Fruit fly (Drosophila melanogaster) whole organism, adult: ENCODE data around the gene CG31174.

Source experiments
- CG11617 ChIP-seq: fragments of 200-800 bp; sonication (Bioruptor generic); optimal IDR thresholded peaks from 2 replicates; lab custom pipeline; 2017; ENCODE audit warnings: mild to moderate bottlenecking, missing biosample characterization, missing genetic modification reagents, missing genetic modification characterization
- CG14711 ChIP-seq: fragments of 200-800 bp; sonication (Bioruptor generic); optimal IDR thresholded peaks from 2 replicates; lab custom pipeline; 2018; ENCODE audit warnings: missing biosample characterization, mild to moderate bottlenecking, missing genetic modification characterization, moderate library complexity
- CG1620 ChIP-seq: fragments of 200-800 bp; sonication (Bioruptor generic); optimal IDR thresholded peaks from 2 replicates; lab custom pipeline; 2016; ENCODE audit warnings: missing biosample characterization, missing genetic modification characterization
- CG5204 ChIP-seq: fragments of 200-800 bp; sonication (Bioruptor generic); optimal IDR thresholded peaks from 2 replicates; lab custom pipeline; 2016; ENCODE audit warnings: missing biosample characterization, missing genetic modification characterization
- CG7045 ChIP-seq: fragments of 200-800 bp; sonication (Bioruptor generic); optimal IDR thresholded peaks from 2 replicates; lab custom pipeline; 2017; ENCODE audit warnings: missing biosample characterization, mild to moderate bottlenecking, missing genetic modification characterization
- Clk ChIP-seq: fragments of 200-800 bp; sonication (Bioruptor generic); optimal IDR thresholded peaks from 2 replicates; lab custom pipeline; 2017; ENCODE audit warnings: missing biosample characterization, missing genetic modification characterization
- Mnt ChIP-seq: fragments of 200-800 bp; sonication (Bioruptor generic); optimal IDR thresholded peaks from 2 replicates; lab custom pipeline; 2016; ENCODE audit warnings: missing biosample characterization, mild to moderate bottlenecking, missing genetic modification characterization
- cic ChIP-seq: fragments of 200-800 bp; sonication (Bioruptor generic); optimal IDR thresholded peaks from 2 replicates; lab custom pipeline; 2017; ENCODE audit warnings: missing biosample characterization, mild to moderate bottlenecking, missing genetic modification characterization, moderate library complexity
- cnc ChIP-seq, 2 experiments: fragments of >200 bp; optimal IDR thresholded peaks; 2 replicates each; lab custom pipeline; 2017
- kay ChIP-seq: fragments of 200-800 bp; sonication (Bioruptor generic); peaks from one replicate; lab custom pipeline; 2016; ENCODE audit warnings: missing biosample characterization, missing genetic modification characterization, borderline replicate concordance
- ovo ChIP-seq: fragments of 200-800 bp; sonication (Bioruptor generic); optimal IDR thresholded peaks from 2 replicates; lab custom pipeline; 2016; ENCODE audit warnings: missing biosample characterization, missing genetic modification characterization
- pad ChIP-seq: fragments of 200-800 bp; sonication (Bioruptor generic); optimal IDR thresholded peaks from 3 replicates; lab custom pipeline; 2017; ENCODE audit warnings: missing biosample characterization, missing genetic modification characterization, mild to moderate bottlenecking, moderate library complexity, missing genetic modification reagents
- tj ChIP-seq: fragments of 200-800 bp; sonication (Bioruptor generic); optimal IDR thresholded peaks from 3 replicates; lab custom pipeline; 2017; ENCODE audit warnings: missing biosample characterization, mild to moderate bottlenecking, missing genetic modification characterization, moderate library complexity
- toe ChIP-seq: fragments of 200-800 bp; sonication (Bioruptor generic); optimal IDR thresholded peaks from 2 replicates; lab custom pipeline; 2016; ENCODE audit warnings: missing biosample characterization, missing genetic modification characterization

DNA sequence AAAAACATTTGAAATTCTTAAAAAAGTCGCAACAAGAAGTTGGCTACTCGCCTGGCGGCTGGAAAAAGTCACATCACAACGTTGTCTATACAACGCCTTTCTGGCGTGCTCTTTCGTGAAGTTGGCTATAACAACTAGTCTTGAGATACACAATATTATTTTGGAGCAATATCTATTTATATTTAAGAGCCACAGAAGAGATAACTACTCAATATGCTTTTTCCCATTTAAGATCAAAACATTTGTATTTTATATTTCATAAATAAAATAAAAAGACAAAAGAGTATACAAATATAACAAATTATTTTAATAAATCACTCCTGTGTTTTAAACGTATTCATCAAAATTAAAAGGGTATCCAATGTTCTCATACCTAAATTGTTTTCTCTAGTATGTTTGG, 37.6 kb upstream of the CG31174 start:
- TF ChIP-seq cic (GFP tag; lab: Kevin White, UChicago) (no peak), CG14711 (tag; lab: Kevin White, UChicago) (no peak), kay (GFP tag; lab: Kevin White, UChicago) (no peak), CG7045 (GFP tag; lab: Kevin White, UChicago) (no peak), pad (no peak), tj (GFP tag; lab: Kevin White, UChicago) (no peak), toe (GFP tag; lab: Kevin White, UChicago) (no peak), Clk (GFP tag; lab: Kevin White, UChicago) (no peak), ovo (GFP tag; lab: Kevin White, UChicago) (no peak), CG1620 (no peak), CG5204 (no peak), CG11617 (GFP tag; lab: Kevin White, UChicago) (no peak), cnc (optimal IDR thresholded peaks at IDR 0.05; lab: Kevin White, UChicago) (no peak), Mnt (GFP tag; lab: Kevin White, UChicago) (no peak)
